Fruit fly (Drosophila melanogaster) whole organism, embryonic: ENCODE data around the gene CG6602.

Experiments used
- Antp ChIP-seq: fragments of 200-800 bp; sonication (Bioruptor generic); optimal IDR thresholded peaks from 3 replicates; lab custom pipeline; 2016; ENCODE audit warnings: missing biosample characterization, missing genetic modification characterization
- Asciz ChIP-seq: fragments of 200-800 bp; sonication (Bioruptor generic); optimal IDR thresholded peaks from 2 replicates; lab custom pipeline; 2017; ENCODE audit warnings: missing biosample characterization, mild to moderate bottlenecking, missing genetic modification characterization, missing genetic modification reagents
- Atf3 ChIP-seq: fragments of 200-800 bp; sonication (Bioruptor generic); optimal IDR thresholded peaks from 3 replicates; lab custom pipeline; 2016; ENCODE audit warnings: missing biosample characterization, missing genetic modification characterization
- Blimp-1 ChIP-seq: fragments of 200-800 bp; sonication (Bioruptor generic); optimal IDR thresholded peaks from 3 replicates; lab custom pipeline; 2018; ENCODE audit warnings: missing biosample characterization, missing genetic modification characterization, mild to moderate bottlenecking, moderate library complexity, missing genetic modification reagents
- CG10209 ChIP-seq: fragments of 200-800 bp; sonication (Bioruptor generic); optimal IDR thresholded peaks from 3 replicates; lab custom pipeline; 2017; ENCODE audit warnings: missing biosample characterization, mild to moderate bottlenecking, missing genetic modification characterization, missing genetic modification reagents
- CG10267 ChIP-seq: fragments of 200-800 bp; sonication (Bioruptor generic); optimal IDR thresholded peaks from 2 replicates; lab custom pipeline; 2018; ENCODE audit warnings: missing biosample characterization, mild to moderate bottlenecking, missing genetic modification characterization, moderate library complexity
- CG12299 ChIP-seq: fragments of 200-800 bp; sonication (Bioruptor generic); optimal IDR thresholded peaks from 2 replicates; lab custom pipeline; 2018; ENCODE audit warnings: missing biosample characterization, mild to moderate bottlenecking, missing genetic modification characterization
- CG12391 ChIP-seq: fragments of 200-800 bp; sonication (Bioruptor generic); optimal IDR thresholded peaks from 3 replicates; lab custom pipeline; 2018; ENCODE audit warnings: missing biosample characterization, mild to moderate bottlenecking, missing genetic modification characterization, moderate library complexity
- CG13424 ChIP-seq: fragments of 200-800 bp; sonication (Bioruptor generic); optimal IDR thresholded peaks from 2 replicates; lab custom pipeline; 2019; ENCODE audit warnings: missing biosample characterization, mild to moderate bottlenecking, missing genetic modification characterization, moderate library complexity
- CG14710 ChIP-seq: fragments of 200-800 bp; sonication (Bioruptor generic); optimal IDR thresholded peaks from 3 replicates; lab custom pipeline; 2019; ENCODE audit warnings: missing biosample characterization, mild to moderate bottlenecking, missing genetic modification characterization, moderate library complexity
- CG15269 ChIP-seq: fragments of 200-800 bp; sonication (Bioruptor generic); optimal IDR thresholded peaks from 2 replicates; lab custom pipeline; 2018; ENCODE audit warnings: missing biosample characterization, mild to moderate bottlenecking, missing genetic modification characterization, moderate library complexity
- CG1529 ChIP-seq: fragments of 200-800 bp; sonication (Bioruptor generic); optimal IDR thresholded peaks from 3 replicates; lab custom pipeline; 2018; ENCODE audit warnings: missing biosample characterization, missing genetic modification characterization
- CG1647 ChIP-seq: fragments of 200-800 bp; sonication (Bioruptor generic); optimal IDR thresholded peaks from 3 replicates; lab custom pipeline; 2016; ENCODE audit warnings: missing biosample characterization, missing genetic modification characterization
- CG17359 ChIP-seq: fragments of 200-800 bp; sonication (Bioruptor generic); optimal IDR thresholded peaks from 3 replicates; lab custom pipeline; 2018; ENCODE audit warnings: missing biosample characterization, mild to moderate bottlenecking, missing genetic modification characterization, moderate library complexity
- CG2678 ChIP-seq: fragments of 200-800 bp; sonication (Bioruptor generic); optimal IDR thresholded peaks from 3 replicates; lab custom pipeline; 2019; ENCODE audit warnings: missing biosample characterization, mild to moderate bottlenecking, missing genetic modification characterization, moderate library complexity
- CG2712 ChIP-seq: fragments of 200-800 bp; optimal IDR thresholded peaks from 3 replicates; lab custom pipeline; 2019; ENCODE audit warnings: missing biosample characterization, mild to moderate bottlenecking, missing genetic modification characterization, moderate library complexity
- CG30403 ChIP-seq: fragments of 200-800 bp; sonication (Bioruptor generic); optimal IDR thresholded peaks from 3 replicates; lab custom pipeline; 2016; ENCODE audit warnings: missing biosample characterization, missing genetic modification characterization
- CG4360 ChIP-seq: fragments of 200-800 bp; sonication (Bioruptor generic); IDR thresholded peaks from 2 replicates; pipeline ENCODE4 v1.3.6; 2022; ENCODE audit warnings: missing biosample characterization, missing genetic modification characterization
- CG7372 ChIP-seq: fragments of 200-800 bp; sonication (Bioruptor generic); IDR thresholded peaks from 2 replicates; pipeline ENCODE4 v1.3.6; 2022; ENCODE audit warnings: missing biosample characterization, missing genetic modification characterization
- CG7839 ChIP-seq: fragments of 200-800 bp; sonication (Bioruptor generic); optimal IDR thresholded peaks from 3 replicates; lab custom pipeline; 2018; ENCODE audit warnings: missing biosample characterization, mild to moderate bottlenecking, missing genetic modification characterization, moderate library complexity
- CG8924 ChIP-seq: fragments of 200-800 bp; optimal IDR thresholded peaks from 3 replicates; lab custom pipeline; 2019; ENCODE audit warnings: missing biosample characterization, mild to moderate bottlenecking, missing genetic modification characterization, moderate library complexity
- CG9727 ChIP-seq: fragments of 200-800 bp; sonication (Bioruptor generic); optimal IDR thresholded peaks from 3 replicates; lab custom pipeline; 2017; ENCODE audit warnings: missing biosample characterization, mild to moderate bottlenecking, missing genetic modification characterization
- CoRest ChIP-seq: fragments of 200-800 bp; sonication (Bioruptor generic); optimal IDR thresholded peaks from 3 replicates; lab custom pipeline; 2018; ENCODE audit warnings: missing biosample characterization, mild to moderate bottlenecking, missing genetic modification characterization, moderate library complexity
- D ChIP-seq, 2 experiments: fragments of 200-800 bp in 1 of 2; fragments of >200 bp in 1 of 2; sonication (Bioruptor generic) in 1 of 2; optimal IDR thresholded peaks; 2 replicates in 1 of 2; 3 replicates in 1 of 2; lab custom pipeline; 2017; ENCODE audit warnings: mild to moderate bottlenecking in 1 of 2, missing biosample characterization in 1 of 2, missing genetic modification characterization in 1 of 2, missing genetic modification reagents in 1 of 2
- D19A ChIP-seq: fragments of 200-800 bp; optimal IDR thresholded peaks from 3 replicates; lab custom pipeline; 2019; ENCODE audit warnings: missing biosample characterization, mild to moderate bottlenecking, missing genetic modification characterization, moderate library complexity
- Hmr ChIP-seq: fragments of 200-800 bp; sonication (Bioruptor generic); optimal IDR thresholded peaks from 3 replicates; lab custom pipeline; 2017; ENCODE audit warnings: mild to moderate bottlenecking, missing biosample characterization, missing genetic modification reagents, missing genetic modification characterization
- Optix ChIP-seq: fragments of 200-800 bp; sonication (Bioruptor generic); IDR thresholded peaks from 3 replicates; pipeline ENCODE4 v1.3.6; 2022; ENCODE audit warnings: missing biosample characterization, missing genetic modification characterization
- Sox100B ChIP-seq: fragments of 200-800 bp; sonication (Bioruptor generic); optimal IDR thresholded peaks from 3 replicates; lab custom pipeline; 2018; ENCODE audit warnings: missing biosample characterization, mild to moderate bottlenecking, missing genetic modification characterization
- Sox102F ChIP-seq: fragments of 200-800 bp; sonication (Bioruptor generic); optimal IDR thresholded peaks from 2 replicates; lab custom pipeline; 2018; ENCODE audit warnings: missing biosample characterization, mild to moderate bottlenecking, missing genetic modification characterization, moderate library complexity
- bsh ChIP-seq, 2 experiments: fragments of 200-800 bp; sonication (Bioruptor generic); optimal IDR thresholded peaks; 2 replicates each; lab custom pipeline; 2017 to 2018; ENCODE audit warnings: mild to moderate bottlenecking in 2 of 2, missing biosample characterization in 2 of 2, missing genetic modification characterization in 2 of 2, moderate library complexity in 1 of 2
- cwo ChIP-seq: fragments of 200-800 bp; sonication (Bioruptor generic); optimal IDR thresholded peaks from 3 replicates; lab custom pipeline; 2017; ENCODE audit warnings: missing biosample characterization, missing genetic modification characterization, mild to moderate bottlenecking, moderate library complexity, missing genetic modification reagents
- dmrt11E ChIP-seq: fragments of 200-800 bp; sonication (Bioruptor generic); optimal IDR thresholded peaks from 3 replicates; lab custom pipeline; 2018; ENCODE audit warnings: missing biosample characterization, mild to moderate bottlenecking, missing genetic modification characterization, moderate library complexity
- dmrt99B ChIP-seq: fragments of 200-800 bp; sonication (Bioruptor generic); optimal IDR thresholded peaks from 2 replicates; lab custom pipeline; 2018; ENCODE audit warnings: missing biosample characterization, mild to moderate bottlenecking, missing genetic modification characterization, moderate library complexity
- ewg ChIP-seq: fragments of 200-800 bp; sonication (Bioruptor generic); optimal IDR thresholded peaks from 3 replicates; lab custom pipeline; 2017; ENCODE audit warnings: mild to moderate bottlenecking, missing biosample characterization, missing genetic modification reagents, missing genetic modification characterization
- fd96Cb ChIP-seq: fragments of 200-800 bp; sonication (Bioruptor generic); optimal IDR thresholded peaks from 2 replicates; lab custom pipeline; 2018; ENCODE audit warnings: missing biosample characterization, mild to moderate bottlenecking, missing genetic modification characterization, moderate library complexity
- gem ChIP-seq: fragments of 200-800 bp; sonication (Bioruptor generic); optimal IDR thresholded peaks from 2 replicates; lab custom pipeline; 2019; ENCODE audit warnings: missing biosample characterization, mild to moderate bottlenecking, missing genetic modification characterization, moderate library complexity
- gfzf ChIP-seq: fragments of 200-800 bp; sonication (Bioruptor generic); optimal IDR thresholded peaks from 2 replicates; lab custom pipeline; 2016; ENCODE audit warnings: missing biosample characterization, mild to moderate bottlenecking, missing genetic modification characterization, moderate library complexity
- grau ChIP-seq: fragments of 200-800 bp; optimal IDR thresholded peaks from 3 replicates; lab custom pipeline; 2019; ENCODE audit warnings: missing biosample characterization, mild to moderate bottlenecking, missing genetic modification characterization, moderate library complexity
- jumu ChIP-seq: fragments of 200-800 bp; sonication (Bioruptor generic); optimal IDR thresholded peaks from 3 replicates; lab custom pipeline; 2016; ENCODE audit warnings: missing biosample characterization, missing genetic modification characterization
- lab ChIP-seq: fragments of 200-800 bp; sonication (Bioruptor generic); optimal IDR thresholded peaks from 3 replicates; lab custom pipeline; 2017; ENCODE audit warnings: missing biosample characterization, missing genetic modification characterization, mild to moderate bottlenecking, moderate library complexity, missing genetic modification reagents
- lola ChIP-seq, 3 experiments: fragments of >200 bp in 2 of 3; fragments of 200-800 bp in 1 of 3; sonication (Bioruptor generic) in 1 of 3; optimal IDR thresholded peaks; 2 replicates each; lab custom pipeline; 2017 to 2019; ENCODE audit warnings: missing biosample characterization in 3 of 3, missing genetic modification characterization in 3 of 3, mild to moderate bottlenecking in 1 of 3, moderate library complexity in 1 of 3
- nerfin-1 ChIP-seq: fragments of 200-800 bp; sonication (Bioruptor generic); optimal IDR thresholded peaks from 3 replicates; lab custom pipeline; 2019; ENCODE audit warnings: missing biosample characterization, mild to moderate bottlenecking, missing genetic modification characterization, moderate library complexity
- row ChIP-seq: fragments of 200-800 bp; sonication (Bioruptor generic); IDR thresholded peaks from 3 replicates; pipeline ENCODE4 v1.3.6; 2022; ENCODE audit warnings: missing biosample characterization, missing genetic modification characterization
- sens ChIP-seq: fragments of 200-800 bp; sonication (Bioruptor generic); peaks from one replicate; lab custom pipeline; 2016; ENCODE audit warnings: missing biosample characterization, missing genetic modification characterization
- tgo ChIP-seq: fragments of 200-800 bp; sonication (Bioruptor generic); IDR thresholded peaks from 3 replicates; pipeline ENCODE4 v1.3.6; 2022; ENCODE audit warnings: missing biosample characterization, missing genetic modification characterization
- tio ChIP-seq: fragments of 200-800 bp; sonication (Bioruptor generic); optimal IDR thresholded peaks from 2 replicates; lab custom pipeline; 2017; ENCODE audit warnings: missing biosample characterization, missing genetic modification characterization, inconsistent platforms
- unpg ChIP-seq: fragments of 200-800 bp; sonication (Bioruptor generic); optimal IDR thresholded peaks from 3 replicates; lab custom pipeline; 2018; ENCODE audit warnings: missing biosample characterization, mild to moderate bottlenecking, missing genetic modification characterization, moderate library complexity
- zfh2 ChIP-seq: fragments of 200-800 bp; sonication (Bioruptor generic); optimal IDR thresholded peaks from 2 replicates; lab custom pipeline; 2016; ENCODE audit warnings: missing biosample characterization, missing genetic modification characterization

CG6602 gene

dm6 chr3L:6085157-6085556, 13.2 kb downstream of the CG6602 start:
- TF ChIP-seq CG9727 (GFP tag; lab: Kevin White, UChicago) (peak; percentile 28), Atf3 (GFP tag; lab: Kevin White, UChicago) (no peak), sens (GFP tag; lab: Kevin White, UChicago) (peak; percentile 5), fd96Cb (tag; lab: Kevin White, UChicago) (peak; percentile 22), CG30403 (GFP tag; lab: Kevin White, UChicago) (peak; percentile 15), grau (tag; lab: Kevin White, UChicago) (peak; percentile 48), lab (peak; percentile 7), CG12391 (tag; lab: Kevin White, UChicago) (peak; percentile 40), CG10209 (GFP tag; lab: Kevin White, UChicago) (peak; percentile 3), CG2712 (tag; lab: Kevin White, UChicago) (peak; percentile 58), Sox100B (GFP tag; lab: Kevin White, UChicago) (peak; percentile 50), bsh (GFP tag; optimal IDR thresholded peaks at IDR 0.05; lab: Kevin White, UChicago) (peak in 1 of 2 experiments; percentile 70), CG7839 (tag; lab: Kevin White, UChicago) (peak; percentile 50), jumu (GFP tag; lab: Kevin White, UChicago) (no peak), CG14710 (tag; lab: Kevin White, UChicago) (peak; percentile 19), cwo (GFP tag; lab: Kevin White, UChicago) (peak; percentile 12), CG4360 (GFP tag; lab: Robert Waterston, UW) (peak; percentile 30; the same call in 1 of the 2 replicates), CG1647 (GFP tag; lab: Kevin White, UChicago) (no peak), Asciz (GFP tag; lab: Kevin White, UChicago) (peak; percentile 3), gem (tag; lab: Kevin White, UChicago) (peak; percentile 63), zfh2 (GFP tag; lab: Kevin White, UChicago) (no peak), CG2678 (tag; lab: Kevin White, UChicago) (peak; percentile 63), unpg (GFP tag; lab: Kevin White, UChicago) (peak; percentile 33), CG13424 (peak; percentile 51), CG17359 (peak; percentile 6), gfzf (GFP tag; lab: Kevin White, UChicago) (no peak), Hmr (peak; percentile 36), CG7372 (GFP tag; lab: Robert Waterston, UW) (no peak), CG8924 (tag; lab: Kevin White, UChicago) (peak; percentile 41), Sox102F (peak; percentile 24), Optix (GFP tag; lab: Robert Waterston, UW) (no peak), tio (peak; percentile 4), D19A (tag; lab: Kevin White, UChicago) (peak; percentile 50), CoRest (peak; percentile 15), CG12299 (tag; lab: Kevin White, UChicago) (no peak), CG1529 (no peak), CG15269 (tag; lab: Kevin White, UChicago) (peak; percentile 39), Blimp-1 (GFP tag; lab: Kevin White, UChicago) (peak; percentile 42), Antp (GFP tag; lab: Kevin White, UChicago) (no peak), tgo (no peak), dmrt11E (tag; lab: Kevin White, UChicago) (peak; percentile 30), D (optimal IDR thresholded peaks at IDR 0.05; lab: Kevin White, UChicago) (no peak), D (GFP tag; optimal IDR thresholded peaks at IDR 0.05; lab: Kevin White, UChicago) (peak; percentile 32), nerfin-1 (tag; lab: Kevin White, UChicago) (no peak), row (GFP tag; lab: Robert Waterston, UW) (peak; percentile 25; the same call in 1 of the 3 replicates), lola (GFP tag; optimal IDR thresholded peaks at IDR 0.05; lab: Kevin White, UChicago) (peak in 1 of 3 experiments; percentile 38), dmrt99B (tag; lab: Kevin White, UChicago) (peak; percentile 50), ewg (GFP tag; lab: Kevin White, UChicago) (no peak), CG10267 (peak; percentile 31)
